Worm (Caenorhabditis elegans) whole organism, mixed stage, embryonic: ENCODE data around the gene ctr-9.

Source experiments
- M03D4.4 ChIP-seq: sonication (generic microtip); optimal IDR thresholded peaks from 2 replicates; lab custom pipeline; 2017; ENCODE audit warnings: mild to moderate bottlenecking, missing genetic modification characterization, missing compliant biosample characterization
- bed-3 ChIP-seq: fragments of 200-800 bp; sonication (Bioruptor generic); optimal IDR thresholded peaks from 3 replicates; lab custom pipeline; 2018; ENCODE audit warnings: mild to moderate bottlenecking, missing genetic modification characterization, moderate library complexity, missing compliant biosample characterization
- blmp-1 ChIP-seq: fragments of 150-350 bp; optimal IDR thresholded peaks from 2 replicates; lab custom pipeline; 2014; ENCODE audit warnings: missing biosample characterization, missing genetic modification characterization
- ceh-39 ChIP-seq: fragments of 150-350 bp; optimal IDR thresholded peaks from 2 replicates; lab custom pipeline; 2014; ENCODE audit warnings: missing biosample characterization, missing genetic modification characterization
- ceh-43 ChIP-seq: fragments of 200-800 bp; sonication (Bioruptor generic); optimal IDR thresholded peaks from 2 replicates; lab custom pipeline; 2018; ENCODE audit warnings: mild to moderate bottlenecking, missing genetic modification characterization, moderate library complexity, missing compliant biosample characterization
- ceh-83 ChIP-seq: fragments of 200-800 bp; sonication (Bioruptor generic); optimal IDR thresholded peaks from 2 replicates; lab custom pipeline; 2018; ENCODE audit warnings: mild to moderate bottlenecking, missing genetic modification characterization, missing compliant biosample characterization
- ces-1 ChIP-seq: fragments of 150-350 bp; optimal IDR thresholded peaks from 2 replicates; lab custom pipeline; 2014; ENCODE audit warnings: missing biosample characterization, missing genetic modification reagents, missing genetic modification characterization
- cnd-1 ChIP-seq: fragments of 200-800 bp; sonication (Bioruptor generic); optimal IDR thresholded peaks from 2 replicates; lab custom pipeline; 2018; ENCODE audit warnings: mild to moderate bottlenecking, missing genetic modification characterization, missing compliant biosample characterization
- drap-1 ChIP-seq: fragments of 200-800 bp; sonication (Bioruptor generic); optimal IDR thresholded peaks from 3 replicates; lab custom pipeline; 2018; ENCODE audit warnings: mild to moderate bottlenecking, missing genetic modification characterization, missing compliant biosample characterization
- elt-1 ChIP-seq: sonication (generic microtip); optimal IDR thresholded peaks from 2 replicates; lab custom pipeline; 2017; ENCODE audit warnings: missing genetic modification characterization, mild to moderate bottlenecking, missing compliant biosample characterization, antibody characterized with exemption, moderate library complexity, borderline replicate concordance; ENCODE audit not compliant: insufficient read depth
- elt-3 ChIP-seq: fragments of 150-350 bp; optimal IDR thresholded peaks from 2 replicates; lab custom pipeline; 2014; ENCODE audit warnings: missing biosample characterization, missing genetic modification characterization
- ham-2 ChIP-seq: fragments of 200-800 bp; sonication (Bioruptor generic); optimal IDR thresholded peaks from 2 replicates; lab custom pipeline; 2018; ENCODE audit warnings: mild to moderate bottlenecking, missing genetic modification characterization, missing compliant biosample characterization
- hlh-1 ChIP-seq: fragments of 150-350 bp; optimal IDR thresholded peaks from 2 replicates; lab custom pipeline; 2014; ENCODE audit warnings: missing biosample characterization, missing genetic modification reagents, missing genetic modification characterization
- lin-13 ChIP-seq: fragments of 150-350 bp; optimal IDR thresholded peaks from 2 replicates; lab custom pipeline; 2014; ENCODE audit warnings: missing biosample characterization, missing genetic modification characterization
- lin-32 ChIP-seq: fragments of 200-800 bp; sonication (Bioruptor generic); optimal IDR thresholded peaks from 2 replicates; lab custom pipeline; 2018; ENCODE audit warnings: mild to moderate bottlenecking, missing genetic modification characterization, missing compliant biosample characterization
- lsy-2 ChIP-seq: fragments of 150-350 bp; optimal IDR thresholded peaks from 2 replicates; lab custom pipeline; 2014; ENCODE audit warnings: missing biosample characterization, missing genetic modification characterization
- mab-5 ChIP-seq: fragments of 150-350 bp; optimal IDR thresholded peaks from 2 replicates; lab custom pipeline; 2014; ENCODE audit warnings: missing biosample characterization, missing genetic modification characterization
- mep-1 ChIP-seq: fragments of 150-350 bp; optimal IDR thresholded peaks from 2 replicates; lab custom pipeline; 2017; ENCODE audit warnings: missing biosample characterization, missing genetic modification reagents, missing genetic modification characterization, inconsistent platforms
- mls-2 ChIP-seq: sonication (generic microtip); optimal IDR thresholded peaks from 2 replicates; lab custom pipeline; 2016; ENCODE audit warnings: mild to moderate bottlenecking, missing genetic modification characterization, moderate library complexity, missing compliant biosample characterization
- nhr-12 ChIP-seq: fragments of 150-350 bp; optimal IDR thresholded peaks from 2 replicates; lab custom pipeline; 2014; ENCODE audit warnings: missing biosample characterization, missing genetic modification characterization
- nhr-2 ChIP-seq: fragments of 150-350 bp; optimal IDR thresholded peaks from 2 replicates; lab custom pipeline; 2014; ENCODE audit warnings: missing biosample characterization, missing genetic modification characterization
- nhr-237 ChIP-seq: fragments of 150-350 bp; optimal IDR thresholded peaks from 2 replicates; lab custom pipeline; 2014; ENCODE audit warnings: missing biosample characterization, missing genetic modification characterization
- nhr-76 ChIP-seq: sonication (generic microtip); optimal IDR thresholded peaks from 2 replicates; lab custom pipeline; 2017; ENCODE audit warnings: missing biosample characterization, missing genetic modification characterization
- pha-4 ChIP-seq: fragments of 150-350 bp; optimal IDR thresholded peaks from 2 replicates; lab custom pipeline; 2018; ENCODE audit warnings: missing biosample characterization, missing genetic modification reagents, missing genetic modification characterization
- sptf-1 ChIP-seq: sonication (generic microtip); optimal IDR thresholded peaks from 2 replicates; lab custom pipeline; 2017; ENCODE audit warnings: mild to moderate bottlenecking, missing genetic modification characterization, moderate library complexity, missing compliant biosample characterization
- tbx-8 ChIP-seq: fragments of 200-800 bp; sonication (Bioruptor generic); optimal IDR thresholded peaks from 2 replicates; lab custom pipeline; 2018; ENCODE audit warnings: mild to moderate bottlenecking, missing genetic modification characterization, moderate library complexity, missing compliant biosample characterization
- unc-120 ChIP-seq: sonication (generic microtip); optimal IDR thresholded peaks from 2 replicates; lab custom pipeline; 2017; ENCODE audit warnings: missing genetic modification characterization, missing compliant biosample characterization; ENCODE audit not compliant: poor library complexity, severe bottlenecking
- unc-62 ChIP-seq: fragments of 150-350 bp; optimal IDR thresholded peaks from 2 replicates; lab custom pipeline; 2014; ENCODE audit warnings: missing biosample characterization, missing genetic modification reagents, missing genetic modification characterization
- zip-8 ChIP-seq: fragments of 150-350 bp; optimal IDR thresholded peaks from 2 replicates; lab custom pipeline; 2014; ENCODE audit warnings: missing biosample characterization, missing genetic modification characterization

ctr-9 gene

DNA sequence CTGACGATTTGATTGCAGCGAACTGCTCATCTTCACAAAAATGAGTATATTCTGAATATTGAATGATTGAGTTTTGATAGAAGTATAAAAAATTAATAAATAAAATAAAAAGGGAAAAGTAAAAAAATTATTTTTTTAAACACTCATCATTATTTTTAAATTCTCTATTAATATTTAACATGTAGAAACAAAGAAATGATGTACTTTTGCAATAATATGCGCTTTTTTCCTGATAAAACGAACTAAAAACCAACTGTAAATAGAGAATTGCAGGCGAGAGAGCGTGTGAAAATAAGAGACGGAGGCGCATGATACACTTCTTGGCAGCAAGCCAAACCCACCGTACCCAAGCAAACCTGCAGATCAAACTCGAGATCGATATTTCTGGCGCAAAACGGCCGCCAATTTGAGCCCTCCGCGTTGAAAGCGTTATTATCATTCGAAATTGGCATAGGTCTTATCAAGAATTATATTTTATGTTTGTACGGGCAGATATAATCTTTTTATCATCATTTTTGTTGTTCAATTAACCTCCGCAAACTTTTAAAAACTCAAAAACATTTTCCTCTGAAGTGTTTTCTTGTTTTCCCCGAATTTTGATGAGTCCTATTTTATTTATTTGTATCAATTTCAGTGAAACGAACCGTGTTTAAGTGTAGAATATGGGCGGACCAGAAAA lies 35.1 kb upstream of the ctr-9 start, which contains the start of the genes rheb-1 and spk-1:
Gene rheb-1, minus strand, starts transcription at position 51 of the 679 bp plus-strand sequence.
Gene spk-1, plus strand, starts transcription at position 629 of the 679 bp plus-strand sequence.
- TF ChIP-seq nhr-2 (tag; lab: Kevin White, UChicago): peak; percentile 2
- TF ChIP-seq mep-1 (tag; lab: Kevin White, UChicago): peak; percentile 79
- TF ChIP-seq nhr-237 (tag; lab: Kevin White, UChicago): peak; percentile 7
- no peak for TF ChIP-seq ceh-83 (GFP tag; lab: Kevin White, UChicago)
- peak; percentile 40 for TF ChIP-seq lin-13
- TF ChIP-seq mls-2 (tag; lab: Kevin White, UChicago): peak; percentile 36
- TF ChIP-seq ceh-43 (GFP tag; lab: Kevin White, UChicago): no peak
- peak; percentile 96 for TF ChIP-seq lsy-2
- no peak for TF ChIP-seq lin-32 (GFP tag; lab: Kevin White, UChicago)
- TF ChIP-seq unc-120 (tag; lab: Kevin White, UChicago): peak; percentile 50
- TF ChIP-seq hlh-1: peak; percentile 3
- no peak for TF ChIP-seq bed-3
- TF ChIP-seq cnd-1 (tag; lab: Kevin White, UChicago): peak; percentile 18
- peak; percentile 28 for TF ChIP-seq drap-1 (GFP tag; lab: Kevin White, UChicago)
- peak; percentile 69 for TF ChIP-seq sptf-1
- peak; percentile 30 for TF ChIP-seq unc-62
- no peak for TF ChIP-seq nhr-12
- TF ChIP-seq ceh-39 (tag; lab: Kevin White, UChicago): peak; percentile 98
- TF ChIP-seq ces-1 (GFP tag; lab: Kevin White, UChicago): peak; percentile 45
- TF ChIP-seq pha-4: peak; percentile 81
- no peak for TF ChIP-seq elt-1

DNA sequence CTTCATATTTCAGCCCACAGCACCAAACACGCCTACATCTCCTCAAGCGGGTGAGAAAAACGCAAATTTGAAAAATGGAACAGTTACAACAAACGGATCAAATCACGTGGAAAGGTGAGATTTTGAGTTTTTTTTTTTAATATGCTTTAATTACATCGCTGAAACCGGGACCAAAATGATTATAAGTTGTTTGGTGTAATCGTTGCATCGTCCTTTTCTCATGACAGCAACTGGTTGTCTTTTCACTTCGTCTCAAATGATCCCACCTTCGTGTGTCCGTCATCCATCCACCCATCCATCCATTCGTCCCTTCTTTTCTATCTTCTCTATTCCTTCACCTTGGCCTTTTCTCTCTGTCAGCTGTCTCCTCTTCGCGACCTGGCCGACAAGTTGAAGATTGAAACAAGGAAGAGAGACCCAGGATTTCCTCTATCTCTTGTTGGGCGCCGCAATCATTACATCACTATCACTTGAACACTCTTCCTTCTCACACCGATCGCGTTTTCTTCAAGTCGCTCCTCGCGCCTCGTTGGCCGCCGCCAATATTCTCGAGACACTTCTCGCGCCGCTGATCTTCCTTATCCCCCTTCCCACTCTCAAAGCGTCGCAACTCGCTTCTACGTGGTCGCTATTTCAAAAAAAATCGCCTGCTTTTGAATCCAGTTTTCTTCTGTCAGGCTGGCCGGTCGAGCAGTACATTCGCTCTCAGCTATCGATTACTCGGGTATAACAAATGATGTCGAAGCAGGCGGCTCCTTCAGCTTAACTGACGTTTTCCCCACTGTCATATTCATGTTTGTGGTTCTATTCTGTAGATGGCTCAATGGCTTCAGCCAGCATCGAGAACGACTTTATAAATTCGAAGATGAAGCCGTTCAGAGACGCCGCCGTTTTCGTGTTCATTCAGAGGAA lies 33.7 kb upstream of the ctr-9 start:
- peak; percentile 89 for TF ChIP-seq unc-62
- TF ChIP-seq bed-3: no peak
- TF ChIP-seq hlh-1: peak; percentile 88
- no peak for TF ChIP-seq ceh-39 (tag; lab: Kevin White, UChicago)
- TF ChIP-seq elt-3: no peak
- TF ChIP-seq unc-120 (tag; lab: Kevin White, UChicago): peak; percentile 57
- TF ChIP-seq ceh-43 (GFP tag; lab: Kevin White, UChicago): no peak
- no peak for TF ChIP-seq elt-1
- TF ChIP-seq zip-8: no peak
- no peak for TF ChIP-seq nhr-76 (tag; lab: Kevin White, UChicago)
- no peak for TF ChIP-seq blmp-1 (tag; lab: Kevin White, UChicago)
- no peak for TF ChIP-seq lsy-2
- TF ChIP-seq M03D4.4 (tag; lab: Kevin White, UChicago): no peak
- TF ChIP-seq mab-5 (tag; lab: Kevin White, UChicago): no peak
- no peak for TF ChIP-seq ham-2
- TF ChIP-seq, all 35 proteins: peak for 3

- TF ChIP-seq elt-3: no peak
- TF ChIP-seq cnd-1 (tag; lab: Kevin White, UChicago): no peak
Measured at ce11 chrIII:9461894-9462784, 29.1 kb upstream of the ctr-9 start.

ce11 chrIII:9462785-9463467 lies 28.3 kb upstream of the ctr-9 start:
- TF ChIP-seq ces-1 (GFP tag; lab: Kevin White, UChicago) (no peak), elt-3 (no peak), nhr-76 (tag; lab: Kevin White, UChicago) (no peak), ceh-83 (GFP tag; lab: Kevin White, UChicago) (no peak), mab-5 (tag; lab: Kevin White, UChicago) (no peak), lin-13 (no peak), cnd-1 (tag; lab: Kevin White, UChicago) (no peak), tbx-8 (GFP tag; lab: Kevin White, UChicago) (no peak), sptf-1 (no peak), mls-2 (tag; lab: Kevin White, UChicago) (no peak), ceh-43 (GFP tag; lab: Kevin White, UChicago) (no peak)
